Worm (Caenorhabditis elegans) whole organism, L1 larva: ENCODE measurements around the gene srp-7.
A peak's percentile ranks its signal among the peaks of the same experiment; 100 is the strongest.

Experiments used
- C04F5.9 ChIP-seq: sonication (generic microtip); optimal IDR thresholded peaks from 2 replicates; lab custom pipeline; 2016; ENCODE audit warnings: missing genetic modification characterization, missing compliant biosample characterization
- C16A3.4 ChIP-seq: fragments of 150-350 bp; optimal IDR thresholded peaks from 2 replicates; lab custom pipeline; 2014; ENCODE audit warnings: missing biosample characterization, missing genetic modification characterization
- C34B4.2 ChIP-seq: sonication (generic microtip); optimal IDR thresholded peaks from 2 replicates; lab custom pipeline; 2017; ENCODE audit warnings: mild to moderate bottlenecking, missing genetic modification characterization, missing compliant biosample characterization
- F16B12.6 ChIP-seq: fragments of 150-350 bp; optimal IDR thresholded peaks from 2 replicates; lab custom pipeline; 2014; ENCODE audit warnings: missing biosample characterization, missing genetic modification characterization
- aha-1 ChIP-seq: fragments of 150-350 bp; optimal IDR thresholded peaks from 2 replicates; lab custom pipeline; 2014; ENCODE audit warnings: missing biosample characterization, missing genetic modification characterization
- aly-2 ChIP-seq: fragments of 150-350 bp; optimal IDR thresholded peaks from 2 replicates; lab custom pipeline; 2014; ENCODE audit warnings: missing biosample characterization, missing genetic modification characterization
- ceh-8 ChIP-seq: fragments of 200-800 bp; sonication (Bioruptor generic); optimal IDR thresholded peaks from 2 replicates; lab custom pipeline; 2018; ENCODE audit warnings: mild to moderate bottlenecking, missing genetic modification characterization, moderate library complexity, missing compliant biosample characterization
- ceh-82 ChIP-seq, 3 experiments: fragments of 150-350 bp in 1 of 3; sonication (generic microtip) in 2 of 3; optimal IDR thresholded peaks; 2 replicates each; lab custom pipeline; 2014 to 2017; ENCODE audit warnings: missing biosample characterization in 3 of 3, missing genetic modification characterization in 3 of 3
- ceh-88 ChIP-seq: fragments of 200-800 bp; sonication (Bioruptor generic); IDR thresholded peaks from 2 replicates; pipeline ENCODE4 v1.3.6; 2022; ENCODE audit warnings: missing genetic modification characterization, missing compliant biosample characterization
- ceh-90 ChIP-seq: sonication (generic microtip); optimal IDR thresholded peaks from 2 replicates; lab custom pipeline; 2016; ENCODE audit warnings: missing genetic modification characterization, missing compliant biosample characterization
- dpl-1 ChIP-seq, 3 experiments: fragments of 150-350 bp in 2 of 3; sonication (generic microtip) in 1 of 3; optimal IDR thresholded peaks; 2 replicates each; lab custom pipeline; 2014 to 2017; ENCODE audit warnings: missing biosample characterization in 3 of 3, missing genetic modification characterization in 3 of 3, missing genetic modification reagents in 3 of 3
- efl-1 ChIP-seq, 4 experiments: fragments of 150-350 bp; optimal IDR thresholded peaks in 3 of 4; peaks in 1 of 4; 1 replicate in 1 of 4; 2 replicates in 3 of 4; lab custom pipeline; 2014; ENCODE audit warnings: missing biosample characterization in 2 of 4, missing genetic modification characterization in 2 of 4, missing genetic modification reagents in 2 of 4
- egl-13 ChIP-seq: sonication (generic microtip); optimal IDR thresholded peaks from 2 replicates; lab custom pipeline; 2016; ENCODE audit warnings: missing genotype, missing genetic modification reagents, missing genetic modification characterization, missing compliant biosample characterization
- egl-27 ChIP-seq, 2 experiments: fragments of 150-350 bp in 1 of 2; sonication (generic microtip); optimal IDR thresholded peaks; 3 replicates each; lab custom pipeline; 2017 to 2018; ENCODE audit warnings: missing biosample characterization in 2 of 2, missing genetic modification characterization in 2 of 2, missing genetic modification reagents in 2 of 2
- elt-2 ChIP-seq: sonication (generic microtip); optimal IDR thresholded peaks from 2 replicates; lab custom pipeline; 2016; ENCODE audit warnings: missing genetic modification characterization, mild to moderate bottlenecking, inconsistent platforms, missing compliant biosample characterization, missing genetic modification reagents
- elt-3 ChIP-seq, 6 experiments: fragments of 150-350 bp in 1 of 6; sonication (generic microtip); optimal IDR thresholded peaks; 2 replicates each; lab custom pipeline; 2017 to 2018; ENCODE audit warnings: missing biosample characterization in 6 of 6, missing genetic modification characterization in 6 of 6, inconsistent platforms in 1 of 6
- fkh-10 ChIP-seq: sonication (generic microtip); optimal IDR thresholded peaks from 2 replicates; lab custom pipeline; 2017; ENCODE audit warnings: missing biosample characterization, missing genetic modification reagents, missing genetic modification characterization
- fkh-4 ChIP-seq: sonication (generic microtip); optimal IDR thresholded peaks from 2 replicates; lab custom pipeline; 2016; ENCODE audit warnings: missing compliant biosample characterization, missing genetic modification characterization, borderline replicate concordance
- fkh-8 ChIP-seq: sonication (generic microtip); optimal IDR thresholded peaks from 2 replicates; lab custom pipeline; 2016; ENCODE audit warnings: mild to moderate bottlenecking, missing genetic modification characterization, missing compliant biosample characterization
- hlh-17 ChIP-seq: fragments of 200-800 bp; sonication (Bioruptor generic); optimal IDR thresholded peaks from 2 replicates; lab custom pipeline; 2018; ENCODE audit warnings: missing genetic modification characterization, mild to moderate bottlenecking, missing compliant biosample characterization, moderate library complexity, borderline replicate concordance
- hlh-4 ChIP-seq: sonication (generic microtip); optimal IDR thresholded peaks from 2 replicates; lab custom pipeline; 2016; ENCODE audit warnings: mild to moderate bottlenecking, missing genetic modification characterization, missing compliant biosample characterization
- hpl-2 ChIP-seq: fragments of 150-350 bp; optimal IDR thresholded peaks from 2 replicates; lab custom pipeline; 2014; ENCODE audit warnings: missing biosample characterization, missing genetic modification reagents, missing genetic modification characterization
- isw-1 ChIP-seq: fragments of 200-800 bp; sonication (Bioruptor generic); IDR thresholded peaks from 2 replicates; pipeline ENCODE4 v1.3.6; 2022; ENCODE audit warnings: missing genetic modification characterization, missing compliant biosample characterization
- lin-35 ChIP-seq, 2 experiments: fragments of 150-350 bp; optimal IDR thresholded peaks; 2 replicates each; lab custom pipeline; 2014; ENCODE audit warnings: missing biosample characterization in 2 of 2, missing genetic modification characterization in 2 of 2, missing genetic modification reagents in 2 of 2
- lsy-2 ChIP-seq, 2 experiments: fragments of 150-350 bp; optimal IDR thresholded peaks; 2 replicates each; lab custom pipeline; 2014; ENCODE audit warnings: missing biosample characterization in 2 of 2, missing genetic modification characterization in 2 of 2
- mab-9 ChIP-seq: fragments of 200-800 bp; sonication (Bioruptor generic); IDR thresholded peaks from 2 replicates; pipeline ENCODE4 v1.3.6; 2022; ENCODE audit warnings: missing genetic modification reagents, missing genetic modification characterization, missing compliant biosample characterization
- mep-1 ChIP-seq: fragments of 150-350 bp; optimal IDR thresholded peaks from 2 replicates; lab custom pipeline; 2014; ENCODE audit warnings: missing biosample characterization, missing genetic modification characterization
- nhr-12 ChIP-seq: sonication (generic microtip); optimal IDR thresholded peaks from 2 replicates; lab custom pipeline; 2017; ENCODE audit warnings: missing biosample characterization, missing genetic modification characterization
- nhr-19 ChIP-seq: fragments of 200-800 bp; sonication (Bioruptor generic); conservative IDR thresholded peaks from 2 replicates; pipeline ENCODE4 v1.3.6; 2022; ENCODE audit warnings: missing genetic modification characterization, missing compliant biosample characterization
- nhr-20 ChIP-seq: sonication (generic microtip); optimal IDR thresholded peaks from 2 replicates; lab custom pipeline; 2016; ENCODE audit warnings: mild to moderate bottlenecking, missing genetic modification characterization, missing compliant biosample characterization
- nhr-71 ChIP-seq: sonication (generic microtip); optimal IDR thresholded peaks from 2 replicates; lab custom pipeline; 2016; ENCODE audit warnings: mild to moderate bottlenecking, missing genetic modification characterization, moderate library complexity, missing compliant biosample characterization
- nhr-85 ChIP-seq: sonication (generic microtip); peaks from one replicate; lab custom pipeline; 2016; ENCODE audit warnings: missing genetic modification characterization, inconsistent platforms, missing compliant biosample characterization
- nhr-90 ChIP-seq: sonication (generic microtip); optimal IDR thresholded peaks from 2 replicates; lab custom pipeline; 2016; ENCODE audit warnings: mild to moderate bottlenecking, missing genetic modification characterization, missing compliant biosample characterization; ENCODE audit not compliant: poor library complexity
- pag-3 ChIP-seq: sonication (generic microtip); optimal IDR thresholded peaks from 2 replicates; lab custom pipeline; 2017; ENCODE audit warnings: missing genetic modification characterization, mild to moderate bottlenecking, missing compliant biosample characterization, antibody characterized with exemption, borderline replicate concordance; ENCODE audit not compliant: insufficient read depth
- pqm-1 ChIP-seq: sonication (generic microtip); optimal IDR thresholded peaks from 3 replicates; lab custom pipeline; 2017; ENCODE audit warnings: missing biosample characterization, missing genetic modification characterization
- rnt-1 ChIP-seq: sonication (generic microtip); optimal IDR thresholded peaks from 2 replicates; lab custom pipeline; 2016; ENCODE audit warnings: mild to moderate bottlenecking, missing genetic modification characterization, moderate library complexity, missing compliant biosample characterization
- skn-1 ChIP-seq: fragments of 150-350 bp; optimal IDR thresholded peaks from 2 replicates; lab custom pipeline; 2014; ENCODE audit warnings: missing biosample characterization, missing genetic modification characterization
- snpc-4 ChIP-seq: fragments of 150-350 bp; optimal IDR thresholded peaks from 2 replicates; lab custom pipeline; 2014; ENCODE audit warnings: missing biosample characterization, missing genetic modification characterization
- snu-23 ChIP-seq: sonication (generic microtip); optimal IDR thresholded peaks from 2 replicates; lab custom pipeline; 2016; ENCODE audit warnings: missing genetic modification characterization, missing compliant biosample characterization
- sox-4 ChIP-seq: sonication (generic microtip); optimal IDR thresholded peaks from 2 replicates; lab custom pipeline; 2016; ENCODE audit warnings: missing genetic modification characterization, missing compliant biosample characterization
- sptf-1 ChIP-seq: fragments of 150-350 bp; optimal IDR thresholded peaks from 2 replicates; lab custom pipeline; 2014; ENCODE audit warnings: missing biosample characterization, missing genetic modification characterization
- unc-86 ChIP-seq: sonication (generic microtip); optimal IDR thresholded peaks from 2 replicates; lab custom pipeline; 2016; ENCODE audit warnings: missing genetic modification characterization, missing compliant biosample characterization
- xbp-1 ChIP-seq: sonication (generic microtip); optimal IDR thresholded peaks from 2 replicates; lab custom pipeline; 2016; ENCODE audit warnings: missing genetic modification characterization, missing compliant biosample characterization
- zip-4 ChIP-seq: fragments of 200-800 bp; sonication (Bioruptor generic); optimal IDR thresholded peaks from 2 replicates; lab custom pipeline; 2018; ENCODE audit warnings: mild to moderate bottlenecking, missing genetic modification characterization, moderate library complexity, missing compliant biosample characterization
- ztf-11 ChIP-seq, 2 experiments: sonication (generic microtip); optimal IDR thresholded peaks; 2 replicates each; lab custom pipeline; 2016 to 2017; ENCODE audit warnings: missing genetic modification characterization in 2 of 2, missing biosample characterization in 1 of 2, missing compliant biosample characterization in 1 of 2
- ztf-4 ChIP-seq: fragments of 150-350 bp; optimal IDR thresholded peaks from 2 replicates; lab custom pipeline; 2014; ENCODE audit warnings: missing biosample characterization, missing genetic modification characterization

The srp-7 gene

ce11 chrV:8228712-8229119, 49.8 kb downstream of the srp-7 start (continued):
- TF ChIP-seq ztf-11 (tag; optimal IDR thresholded peaks at IDR 0.05; lab: Kevin White, UChicago) (peak in 1 of 2 experiments; percentile 63), egl-27 (tag; optimal IDR thresholded peaks at IDR 0.05; lab: Kevin White, UChicago) (no peak), snu-23 (peak; percentile 92), ceh-90 (tag; lab: Kevin White, UChicago) (no peak), egl-13 (tag; lab: Kevin White, UChicago) (peak; percentile 54), sptf-1 (tag; lab: Kevin White, UChicago) (no peak), hlh-4 (tag; lab: Kevin White, UChicago) (no peak)

ce11 chrV:8230056-8230455, 51.1 kb downstream of the srp-7 start:
- peak; percentile 24 for TF ChIP-seq snu-23
- no peak for TF ChIP-seq nhr-85 (tag; lab: Kevin White, UChicago)
- no peak for TF ChIP-seq C34B4.2 (tag; lab: Kevin White, UChicago)
- TF ChIP-seq nhr-19 = peak; percentile 23
- TF ChIP-seq nhr-20 (tag; lab: Kevin White, UChicago) = no peak
- TF ChIP-seq lsy-2 (tag; optimal IDR thresholded peaks at IDR 0.05; lab: Kevin White, UChicago) = peak in 1 of 2 experiments; percentile 11
- no peak for TF ChIP-seq C04F5.9 (tag; lab: Kevin White, UChicago)
- no peak for TF ChIP-seq ztf-4 (tag; lab: Kevin White, UChicago)
- no peak for TF ChIP-seq nhr-90
- TF ChIP-seq unc-86 = no peak
- no peak for TF ChIP-seq nhr-12 (tag; lab: Kevin White, UChicago)
- TF ChIP-seq aly-2 (tag; lab: Kevin White, UChicago) = no peak
- TF ChIP-seq lin-35 (GFP tag; optimal IDR thresholded peaks at IDR 0.05; lab: Kevin White, UChicago) = peak in 1 of 2 experiments; percentile 12
- TF ChIP-seq mab-9 (GFP tag; lab: Robert Waterston, UW) = no peak
- TF ChIP-seq fkh-8 (tag; lab: Kevin White, UChicago) = no peak
- no peak for TF ChIP-seq ceh-8 (GFP tag; lab: Kevin White, UChicago)
- TF ChIP-seq fkh-10 (GFP tag; lab: Kevin White, UChicago) = no peak
- no peak for TF ChIP-seq C16A3.4 (tag; lab: Kevin White, UChicago)
- TF ChIP-seq dpl-1 (GFP tag; optimal IDR thresholded peaks at IDR 0.05; lab: Kevin White, UChicago) = peak in 1 of 3 experiments; percentile 9
- no peak for TF ChIP-seq egl-13 (tag; lab: Kevin White, UChicago)
- TF ChIP-seq elt-2 (tag; lab: Kevin White, UChicago) = no peak
- no peak for TF ChIP-seq isw-1 (GFP tag; lab: Robert Waterston, UW)
- TF ChIP-seq efl-1 (optimal IDR thresholded peaks at IDR 0.05; lab: Kevin White, UChicago) = peak in 1 of 2 experiments; percentile 24
- peak in 1 of 2 experiments; percentile 60 for TF ChIP-seq efl-1 (GFP tag; optimal IDR thresholded peaks at IDR 0.05 in 1 of 2; lab: Kevin White, UChicago)
- no peak for TF ChIP-seq hpl-2 (GFP tag; lab: Kevin White, UChicago)
- no peak for TF ChIP-seq ceh-82 (tag; optimal IDR thresholded peaks at IDR 0.05; lab: Kevin White, UChicago)
- TF ChIP-seq hlh-17 = no peak
- TF ChIP-seq rnt-1 (tag; lab: Kevin White, UChicago) = peak; percentile 33
- TF ChIP-seq ceh-88 (GFP tag; lab: Robert Waterston, UW) = no peak
- TF ChIP-seq snpc-4 (tag; lab: Kevin White, UChicago) = peak; percentile 73
- TF ChIP-seq aha-1 (tag; lab: Kevin White, UChicago) = no peak
- no peak for TF ChIP-seq fkh-4
- peak; percentile 18 for TF ChIP-seq nhr-71
- TF ChIP-seq elt-3 (tag; optimal IDR thresholded peaks at IDR 0.05; lab: Kevin White, UChicago) = no peak
- no peak for TF ChIP-seq pqm-1 (tag; lab: Kevin White, UChicago)
- no peak for TF ChIP-seq F16B12.6 (tag; lab: Kevin White, UChicago)
- TF ChIP-seq mep-1 = no peak
- TF ChIP-seq pag-3 (tag; lab: Kevin White, UChicago) = no peak
- no peak for TF ChIP-seq sox-4 (tag; lab: Kevin White, UChicago)
- no peak for TF ChIP-seq hlh-4 (tag; lab: Kevin White, UChicago)
- no peak for TF ChIP-seq skn-1 (tag; lab: Kevin White, UChicago)
- no peak for TF ChIP-seq xbp-1 (tag; lab: Kevin White, UChicago)
- no peak for TF ChIP-seq zip-4
